Worm (Caenorhabditis elegans) whole organism, midembryonic: ENCODE results near the gene srd-63.

Experiments used
- T22C8.4 ChIP-seq: fragments of 200-800 bp; sonication (Bioruptor generic); IDR thresholded peaks from 2 replicates; pipeline ENCODE4 v1.3.6; 2022; ENCODE audit warnings: missing genetic modification characterization, missing compliant biosample characterization
- cog-1 ChIP-seq: sonication (generic microtip); optimal IDR thresholded peaks from 2 replicates; lab custom pipeline; 2016; ENCODE audit warnings: missing genetic modification characterization, missing compliant biosample characterization
- flt-1 ChIP-seq: fragments of 200-800 bp; sonication (Bioruptor generic); IDR thresholded peaks from 2 replicates; pipeline ENCODE4 v1.3.6; 2022; ENCODE audit warnings: missing genetic modification characterization, missing compliant biosample characterization
- klf-2 ChIP-seq: fragments of 200-800 bp; sonication (Bioruptor generic); conservative IDR thresholded peaks from 2 replicates; pipeline ENCODE4 v1.3.6; 2022; ENCODE audit warnings: missing genetic modification reagents, missing genetic modification characterization, missing compliant biosample characterization
- med-1 ChIP-seq: sonication (generic microtip); optimal IDR thresholded peaks from 2 replicates; lab custom pipeline; 2017; ENCODE audit warnings: missing genetic modification characterization, mild to moderate bottlenecking, missing compliant biosample characterization, antibody characterized with exemption, missing genetic modification reagents; ENCODE audit not compliant: insufficient read depth
- ref-1 ChIP-seq: fragments of 200-800 bp; sonication (Bioruptor generic); conservative IDR thresholded peaks from 2 replicates; pipeline ENCODE4 v1.3.6; 2022; ENCODE audit warnings: missing genetic modification reagents, missing genetic modification characterization, missing compliant biosample characterization
- tab-1 ChIP-seq: fragments of 200-800 bp; sonication (Bioruptor generic); IDR thresholded peaks from 2 replicates; pipeline ENCODE4 v1.3.6; 2022; ENCODE audit warnings: missing genetic modification characterization, missing compliant biosample characterization
- ztf-23 ChIP-seq: fragments of 200-800 bp; sonication (Bioruptor generic); IDR thresholded peaks from 2 replicates; pipeline ENCODE4 v1.3.6; 2022; ENCODE audit warnings: missing genetic modification reagents, missing genetic modification characterization, missing compliant biosample characterization
- ztf-29 ChIP-seq: fragments of 200-800 bp; sonication (Bioruptor generic); IDR thresholded peaks from 2 replicates; pipeline ENCODE4 v1.3.6; 2022; ENCODE audit warnings: missing genetic modification reagents, missing genetic modification characterization, missing compliant biosample characterization

Gene srd-63

ce11 chrV:16393728-16394127 is at the start of gene srd-63:
srd-63 (minus strand) TSS chrV:16393828.
- TF ChIP-seq flt-1 (GFP tag; lab: Robert Waterston, UW) (no peak), ztf-23 (no peak), med-1 (GFP tag; lab: Kevin White, UChicago) (no peak), ztf-29 (GFP tag; lab: Robert Waterston, UW) (no peak)

ce11 chrV:16437546-16437945 is 43.9 kb upstream of the srd-63 start, which contains the start of gene F26D2.15:
F26D2.15 (plus strand) TSS chrV:16437846.
- no peak for TF ChIP-seq flt-1 (GFP tag; lab: Robert Waterston, UW)
- TF ChIP-seq med-1 (GFP tag; lab: Kevin White, UChicago) = no peak
- TF ChIP-seq cog-1 (tag; lab: Kevin White, UChicago) = no peak
- TF ChIP-seq ref-1 (GFP tag; lab: Robert Waterston, UW) = no peak
- TF ChIP-seq klf-2 = no peak
- no peak for TF ChIP-seq tab-1
- no peak for TF ChIP-seq ztf-23
- no peak for TF ChIP-seq T22C8.4 (GFP tag; lab: Robert Waterston, UW)
- no peak for TF ChIP-seq ztf-29 (GFP tag; lab: Robert Waterston, UW)

ce11 chrV:16435510-16435909 is 41.9 kb upstream of the srd-63 start, which contains the start of the genes F26D2.13 and F26D2.14:
F26D2.13 (minus strand) TSS chrV:16435610.
F26D2.14 (plus strand) TSS chrV:16435855.
- TF ChIP-seq tab-1 = no peak
- TF ChIP-seq med-1 (GFP tag; lab: Kevin White, UChicago) = no peak
- TF ChIP-seq ztf-29 (GFP tag; lab: Robert Waterston, UW) = no peak
- no peak for TF ChIP-seq klf-2
- no peak for TF ChIP-seq ztf-23
- TF ChIP-seq flt-1 (GFP tag; lab: Robert Waterston, UW) = no peak
- TF ChIP-seq ref-1 (GFP tag; lab: Robert Waterston, UW) = no peak
- no peak for TF ChIP-seq T22C8.4 (GFP tag; lab: Robert Waterston, UW)

ce11 chrV:16433471-16433870 is 39.8 kb upstream of the srd-63 start, which contains the start of gene clec-234:
clec-234 (minus strand) TSS chrV:16433571.
- no peak for TF ChIP-seq flt-1 (GFP tag; lab: Robert Waterston, UW)
- TF ChIP-seq med-1 (GFP tag; lab: Kevin White, UChicago) = no peak
- no peak for TF ChIP-seq T22C8.4 (GFP tag; lab: Robert Waterston, UW)
- TF ChIP-seq klf-2 = no peak
- TF ChIP-seq ref-1 (GFP tag; lab: Robert Waterston, UW) = no peak
- TF ChIP-seq ztf-23 = no peak
- TF ChIP-seq cog-1 (tag; lab: Kevin White, UChicago) = no peak
- no peak for TF ChIP-seq ztf-29 (GFP tag; lab: Robert Waterston, UW)
- no peak for TF ChIP-seq tab-1

ce11 chrV:16429940-16430339 is 36.3 kb upstream of the srd-63 start, which contains the start of gene str-73:
str-73 (plus strand) TSS chrV:16430240.
- TF ChIP-seq cog-1 (tag; lab: Kevin White, UChicago) (no peak), klf-2 (no peak), ref-1 (GFP tag; lab: Robert Waterston, UW) (no peak), flt-1 (GFP tag; lab: Robert Waterston, UW) (no peak), ztf-29 (GFP tag; lab: Robert Waterston, UW) (no peak), tab-1 (no peak), T22C8.4 (GFP tag; lab: Robert Waterston, UW) (no peak), med-1 (GFP tag; lab: Kevin White, UChicago) (no peak), ztf-23 (no peak)

- TF ChIP-seq T22C8.4 (GFP tag; lab: Robert Waterston, UW) = no peak
- TF ChIP-seq ztf-29 (GFP tag; lab: Robert Waterston, UW) = no peak
- TF ChIP-seq ref-1 (GFP tag; lab: Robert Waterston, UW) = no peak
- TF ChIP-seq med-1 (GFP tag; lab: Kevin White, UChicago) = no peak
- TF ChIP-seq tab-1 = no peak
- TF ChIP-seq ztf-23 = no peak
- no peak for TF ChIP-seq cog-1 (tag; lab: Kevin White, UChicago)
- TF ChIP-seq flt-1 (GFP tag; lab: Robert Waterston, UW) = no peak
- TF ChIP-seq klf-2 = no peak
These were observed 35.9 kb upstream of the srd-63 start, which contains the start of gene F26D2.10 for ce11 chrV:16429503-16429902. F26D2.10 (minus strand) TSS chrV:16429603.

ce11 chrV:16424428-16424827 is 30.8 kb upstream of the srd-63 start, which contains the start of gene srw-29:
srw-29 (minus strand) TSS chrV:16424528.
- no peak for TF ChIP-seq med-1 (GFP tag; lab: Kevin White, UChicago)
- TF ChIP-seq cog-1 (tag; lab: Kevin White, UChicago) = no peak
- no peak for TF ChIP-seq ztf-23
- TF ChIP-seq ztf-29 (GFP tag; lab: Robert Waterston, UW) = no peak
- no peak for TF ChIP-seq ref-1 (GFP tag; lab: Robert Waterston, UW)
- no peak for TF ChIP-seq flt-1 (GFP tag; lab: Robert Waterston, UW)
- TF ChIP-seq T22C8.4 (GFP tag; lab: Robert Waterston, UW) = no peak
- TF ChIP-seq tab-1 = no peak
- TF ChIP-seq klf-2 = no peak

ce11 chrV:16420696-16421095 is 27.1 kb upstream of the srd-63 start, which contains the start of gene srw-48:
srw-48 (plus strand) TSS chrV:16420996.
- TF ChIP-seq ztf-29 (GFP tag; lab: Robert Waterston, UW) (no peak), tab-1 (no peak), cog-1 (tag; lab: Kevin White, UChicago) (no peak), klf-2 (no peak), med-1 (GFP tag; lab: Kevin White, UChicago) (no peak), T22C8.4 (GFP tag; lab: Robert Waterston, UW) (no peak)

- TF ChIP-seq klf-2 (no peak), flt-1 (GFP tag; lab: Robert Waterston, UW) (no peak), ztf-23 (no peak), ref-1 (GFP tag; lab: Robert Waterston, UW) (no peak), cog-1 (tag; lab: Kevin White, UChicago) (no peak), tab-1 (no peak), T22C8.4 (GFP tag; lab: Robert Waterston, UW) (no peak), ztf-29 (GFP tag; lab: Robert Waterston, UW) (no peak), med-1 (GFP tag; lab: Kevin White, UChicago) (no peak)
These were observed 26.1 kb upstream of the srd-63 start, which contains the start of gene F26D2.16 for ce11 chrV:16419769-16420168. F26D2.16 (minus strand) TSS chrV:16419869.
